Worm (Caenorhabditis elegans) whole organism, L4/young adult: ENCODE measurements around the gene R13A5.10.

Experiments
- dao-5 ChIP-seq: sonication (generic microtip); optimal IDR thresholded peaks from 2 replicates; lab custom pipeline; 2016; ENCODE audit warnings: missing genotype, missing genetic modification characterization, moderate library complexity, missing compliant biosample characterization
- him-1 ChIP-seq: sonication (generic microtip); optimal IDR thresholded peaks from 2 replicates; lab custom pipeline; 2016; ENCODE audit warnings: missing genotype, missing genetic modification reagents, missing genetic modification characterization, missing compliant biosample characterization

DNA sequence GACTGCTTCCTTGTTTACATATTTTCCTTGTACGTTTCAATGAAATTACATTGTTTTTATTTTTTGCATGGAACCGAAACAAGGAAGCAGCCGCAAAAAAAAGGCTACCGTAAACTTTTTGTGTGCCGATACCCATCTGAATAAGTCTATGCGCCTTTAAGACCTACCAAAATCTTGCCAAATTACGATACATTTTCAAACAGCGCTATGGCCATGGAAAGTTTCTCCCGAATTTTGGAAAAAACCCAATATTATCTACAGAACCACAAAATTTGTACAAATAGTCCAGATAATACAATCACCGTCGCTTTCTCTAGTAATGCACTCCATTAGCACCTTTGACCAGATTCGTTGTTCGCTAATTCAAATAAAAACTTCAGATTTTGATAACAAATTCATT lies 11.1 kb downstream of the R13A5.10 start:
- TF ChIP-seq dao-5 (tag; lab: Kevin White, UChicago) (no peak), him-1 (tag; lab: Kevin White, UChicago) (no peak)
